Worm (Caenorhabditis elegans) whole organism, young adult: Measurements from ENCODE around the gene cblc-1.

Experiments used
- C06A6.2 ChIP-seq: fragments of 200-800 bp; sonication (Bioruptor generic); conservative IDR thresholded peaks from 2 replicates; pipeline ENCODE4 v1.3.6; 2022; ENCODE audit warnings: missing genetic modification characterization, missing compliant biosample characterization
- F37B4.10 ChIP-seq: fragments of 200-800 bp; sonication (Bioruptor generic); IDR thresholded peaks from 2 replicates; pipeline ENCODE4 v1.3.6; 2022; ENCODE audit warnings: missing genetic modification characterization, missing compliant biosample characterization
- F49E8.2 ChIP-seq: sonication (generic microtip); optimal IDR thresholded peaks from 3 replicates; lab custom pipeline; 2017; ENCODE audit warnings: missing genetic modification characterization, mild to moderate bottlenecking, missing compliant biosample characterization, antibody characterized with exemption, moderate library complexity; ENCODE audit not compliant: insufficient read depth
- F52B5.7 ChIP-seq: sonication (generic microtip); optimal IDR thresholded peaks from 2 replicates; lab custom pipeline; 2016; ENCODE audit warnings: mild to moderate bottlenecking, missing genetic modification characterization, missing compliant biosample characterization
- K11D2.4 ChIP-seq: fragments of 200-800 bp; sonication (Bioruptor generic); IDR thresholded peaks from 2 replicates; pipeline ENCODE4 v1.3.6; 2022; ENCODE audit warnings: missing genetic modification reagents, missing genetic modification characterization, missing compliant biosample characterization
- T26A5.8 ChIP-seq: sonication (generic microtip); optimal IDR thresholded peaks from 2 replicates; lab custom pipeline; 2016; ENCODE audit warnings: missing genetic modification characterization, missing compliant biosample characterization
- Y53F4B.3 ChIP-seq: fragments of 200-800 bp; sonication (Bioruptor generic); IDR thresholded peaks from 2 replicates; pipeline ENCODE4 v1.3.6; 2022; ENCODE audit warnings: missing genetic modification reagents, missing genetic modification characterization, missing compliant biosample characterization
- Y53G8AR.9 ChIP-seq: fragments of 200-800 bp; sonication (Bioruptor generic); conservative IDR thresholded peaks from 2 replicates; pipeline ENCODE4 v1.3.6; 2022; ENCODE audit warnings: missing genetic modification reagents, missing genetic modification characterization, missing compliant biosample characterization
- Y95B8A.8 ChIP-seq: fragments of 200-800 bp; sonication (Bioruptor generic); IDR thresholded peaks from 2 replicates; pipeline ENCODE4 v1.3.6; 2022; ENCODE audit warnings: missing genetic modification reagents, missing genetic modification characterization, missing compliant biosample characterization
- ama-1 ChIP-seq, 3 experiments: fragments of 150-350 bp in 1 of 3; sonication (generic microtip) in 2 of 3; optimal IDR thresholded peaks; 2 replicates each; lab custom pipeline; 2014 to 2018; ENCODE audit warnings: missing biosample characterization in 2 of 3, missing genetic modification characterization in 2 of 3, missing genetic modification reagents in 2 of 3
- aptf-3 ChIP-seq: fragments of 200-800 bp; sonication (Bioruptor generic); IDR thresholded peaks from 2 replicates; pipeline ENCODE4 v1.3.6; 2022; ENCODE audit warnings: missing genetic modification characterization, missing compliant biosample characterization
- atf-7 ChIP-seq: sonication (generic microtip); optimal IDR thresholded peaks from 2 replicates; lab custom pipeline; 2017; ENCODE audit warnings: mild to moderate bottlenecking, missing genetic modification characterization, missing compliant biosample characterization
- attf-3 ChIP-seq: fragments of 200-800 bp; sonication (Bioruptor generic); conservative IDR thresholded peaks from 2 replicates; pipeline ENCODE4 v1.3.6; 2022; ENCODE audit warnings: missing genetic modification reagents, missing genetic modification characterization, missing compliant biosample characterization
- attf-5 ChIP-seq: fragments of 200-800 bp; sonication (Bioruptor generic); optimal IDR thresholded peaks from 2 replicates; lab custom pipeline; 2018; ENCODE audit warnings: mild to moderate bottlenecking, missing genetic modification characterization, missing compliant biosample characterization
- bed-1 ChIP-seq: fragments of 200-800 bp; sonication (Bioruptor generic); IDR thresholded peaks from 2 replicates; pipeline ENCODE4 v1.3.6; 2022; ENCODE audit warnings: missing genetic modification reagents, missing genetic modification characterization, missing compliant biosample characterization
- bed-2 ChIP-seq: fragments of 200-800 bp; sonication (Bioruptor generic); IDR thresholded peaks from 2 replicates; pipeline ENCODE4 v1.3.6; 2022; ENCODE audit warnings: missing genetic modification reagents, missing genetic modification characterization, missing compliant biosample characterization
- cebp-2 ChIP-seq: fragments of 200-800 bp; sonication (Bioruptor generic); IDR thresholded peaks from 2 replicates; pipeline ENCODE4 v1.3.6; 2022; ENCODE audit warnings: missing genetic modification characterization, missing compliant biosample characterization
- ceh-100 ChIP-seq: fragments of 200-800 bp; sonication (Bioruptor generic); IDR thresholded peaks from 2 replicates; pipeline ENCODE4 v1.3.6; 2022; ENCODE audit warnings: missing genetic modification reagents, missing genetic modification characterization, missing compliant biosample characterization
- ceh-40 ChIP-seq: fragments of 200-800 bp; sonication (Bioruptor generic); IDR thresholded peaks from 2 replicates; pipeline ENCODE4 v1.3.6; 2022; ENCODE audit warnings: missing genetic modification characterization, missing compliant biosample characterization
- ceh-91 ChIP-seq: fragments of 200-800 bp; sonication (Bioruptor generic); IDR thresholded peaks from 2 replicates; pipeline ENCODE4 v1.3.6; 2022; ENCODE audit warnings: missing genetic modification reagents, missing genetic modification characterization, missing compliant biosample characterization
- chd-7 ChIP-seq: sonication (generic microtip); optimal IDR thresholded peaks from 2 replicates; lab custom pipeline; 2016; ENCODE audit warnings: mild to moderate bottlenecking, missing genetic modification characterization, moderate library complexity, missing compliant biosample characterization
- dpff-1 ChIP-seq: sonication (generic microtip); optimal IDR thresholded peaks from 2 replicates; lab custom pipeline; 2017; ENCODE audit warnings: mild to moderate bottlenecking, missing genetic modification characterization, missing compliant biosample characterization
- dpl-1 ChIP-seq: fragments of 150-350 bp; optimal IDR thresholded peaks from 2 replicates; lab custom pipeline; 2014; ENCODE audit warnings: missing biosample characterization, missing genetic modification reagents, missing genetic modification characterization
- egl-44 ChIP-seq: fragments of 200-800 bp; sonication (Bioruptor generic); IDR thresholded peaks from 2 replicates; pipeline ENCODE4 v1.3.6; 2022; ENCODE audit warnings: missing genetic modification reagents, missing genetic modification characterization, missing compliant biosample characterization
- egrh-3 ChIP-seq: fragments of 200-800 bp; sonication (Bioruptor generic); IDR thresholded peaks from 2 replicates; pipeline ENCODE4 v1.3.6; 2022; ENCODE audit warnings: missing genetic modification reagents, missing genetic modification characterization, missing compliant biosample characterization
- ekl-4 ChIP-seq: fragments of 200-800 bp; sonication (Bioruptor generic); IDR thresholded peaks from 2 replicates; pipeline ENCODE4 v1.3.6; 2022; ENCODE audit warnings: missing genetic modification reagents, missing genetic modification characterization, missing compliant biosample characterization
- fkh-3 ChIP-seq: sonication (generic microtip); optimal IDR thresholded peaks from 2 replicates; lab custom pipeline; 2016; ENCODE audit warnings: mild to moderate bottlenecking, missing genetic modification characterization, missing compliant biosample characterization
- him-1 ChIP-seq: sonication (generic microtip); optimal IDR thresholded peaks from 2 replicates; lab custom pipeline; 2016; ENCODE audit warnings: missing genotype, missing genetic modification reagents, missing genetic modification characterization, missing compliant biosample characterization
- hlh-12 ChIP-seq: sonication (generic microtip); optimal IDR thresholded peaks from 2 replicates; lab custom pipeline; 2016; ENCODE audit warnings: missing genetic modification characterization, missing compliant biosample characterization
- hsf-1 ChIP-seq: fragments of 200-800 bp; sonication (Bioruptor generic); IDR thresholded peaks from 2 replicates; pipeline ENCODE4 v1.3.6; 2022; ENCODE audit warnings: missing genetic modification reagents, missing genetic modification characterization, missing compliant biosample characterization
- let-526 ChIP-seq: fragments of 200-800 bp; sonication (Bioruptor generic); IDR thresholded peaks from 2 replicates; pipeline ENCODE4 v1.3.6; 2022; ENCODE audit warnings: missing genetic modification reagents, missing genetic modification characterization, missing compliant biosample characterization
- lsl-1 ChIP-seq: fragments of 200-800 bp; sonication (Bioruptor generic); optimal IDR thresholded peaks from 2 replicates; lab custom pipeline; 2018; ENCODE audit warnings: mild to moderate bottlenecking, missing genetic modification characterization, moderate library complexity, missing compliant biosample characterization
- madf-10 ChIP-seq: sonication (generic microtip); optimal IDR thresholded peaks from 2 replicates; lab custom pipeline; 2016; ENCODE audit warnings: mild to moderate bottlenecking, missing genetic modification characterization, missing compliant biosample characterization
- madf-3 ChIP-seq: fragments of 200-800 bp; sonication (Bioruptor generic); IDR thresholded peaks from 2 replicates; pipeline ENCODE4 v1.3.6; 2022; ENCODE audit warnings: missing genetic modification reagents, missing genetic modification characterization, missing compliant biosample characterization
- mxl-1 ChIP-seq: sonication (generic microtip); optimal IDR thresholded peaks from 2 replicates; lab custom pipeline; 2016; ENCODE audit warnings: missing genetic modification characterization, missing compliant biosample characterization
- nfya-2 ChIP-seq: fragments of 200-800 bp; sonication (Bioruptor generic); IDR thresholded peaks from 2 replicates; pipeline ENCODE4 v1.3.6; 2022; ENCODE audit warnings: missing genetic modification reagents, missing genetic modification characterization, missing compliant biosample characterization
- nhr-179 ChIP-seq: sonication (generic microtip); optimal IDR thresholded peaks from 2 replicates; lab custom pipeline; 2016; ENCODE audit warnings: mild to moderate bottlenecking, missing genetic modification characterization, missing compliant biosample characterization
- nhr-80 ChIP-seq: sonication (generic microtip); optimal IDR thresholded peaks from 2 replicates; lab custom pipeline; 2016; ENCODE audit warnings: missing genetic modification characterization, missing compliant biosample characterization
- rcor-1 ChIP-seq: fragments of 200-800 bp; sonication (Bioruptor generic); IDR thresholded peaks from 2 replicates; pipeline ENCODE4 v1.3.6; 2022; ENCODE audit warnings: missing genetic modification reagents, missing genetic modification characterization, missing compliant biosample characterization
- repo-1 ChIP-seq: sonication (generic microtip); optimal IDR thresholded peaks from 2 replicates; lab custom pipeline; 2017; ENCODE audit warnings: mild to moderate bottlenecking, missing genetic modification characterization, missing compliant biosample characterization
- rpc-1 ChIP-seq, 2 experiments: fragments of 150-350 bp in 1 of 2; sonication (generic microtip) in 1 of 2; optimal IDR thresholded peaks; 2 replicates each; lab custom pipeline; 2014 to 2018; ENCODE audit warnings: missing biosample characterization in 1 of 2, missing genetic modification characterization in 1 of 2, missing genetic modification reagents in 1 of 2, missing genotype in 1 of 2
- tbp1 ChIP-seq: fragments of 200-800 bp; sonication (Bioruptor generic); optimal IDR thresholded peaks from 2 replicates; lab custom pipeline; 2018; ENCODE audit warnings: mild to moderate bottlenecking, missing genetic modification characterization, missing compliant biosample characterization
- tbx-9 ChIP-seq: sonication (generic microtip); optimal IDR thresholded peaks from 2 replicates; lab custom pipeline; 2016; ENCODE audit warnings: borderline replicate concordance, missing genetic modification characterization, inconsistent platforms, missing compliant biosample characterization
- xnd-1 ChIP-seq: sonication (generic microtip); optimal IDR thresholded peaks from 2 replicates; lab custom pipeline; 2016; ENCODE audit warnings: missing genotype, missing genetic modification reagents, missing genetic modification characterization, missing compliant biosample characterization
- zfh-2 ChIP-seq: fragments of 200-800 bp; sonication (Bioruptor generic); conservative IDR thresholded peaks from 2 replicates; pipeline ENCODE4 v1.3.6; 2022; ENCODE audit warnings: missing genetic modification reagents, missing genetic modification characterization, missing compliant biosample characterization
- zim-3 ChIP-seq: sonication (generic microtip); optimal IDR thresholded peaks from 2 replicates; lab custom pipeline; 2017; ENCODE audit warnings: mild to moderate bottlenecking, missing genetic modification characterization, moderate library complexity, missing compliant biosample characterization
- ztf-18 ChIP-seq: sonication (generic microtip); optimal IDR thresholded peaks from 2 replicates; lab custom pipeline; 2016; ENCODE audit warnings: missing genotype, mild to moderate bottlenecking, missing genetic modification characterization, missing compliant biosample characterization
- ztf-22 ChIP-seq: fragments of 200-800 bp; sonication (Bioruptor generic); optimal IDR thresholded peaks from 2 replicates; lab custom pipeline; 2018; ENCODE audit warnings: mild to moderate bottlenecking, missing genetic modification characterization, moderate library complexity, missing compliant biosample characterization
- ztf-3 ChIP-seq: fragments of 200-800 bp; sonication (Bioruptor generic); optimal IDR thresholded peaks from 2 replicates; lab custom pipeline; 2018; ENCODE audit warnings: mild to moderate bottlenecking, missing genetic modification characterization, missing compliant biosample characterization
- ztf-6 ChIP-seq: fragments of 200-800 bp; sonication (Bioruptor generic); IDR thresholded peaks from 2 replicates; pipeline ENCODE4 v1.3.6; 2022; ENCODE audit warnings: missing genetic modification reagents, missing genetic modification characterization, missing compliant biosample characterization

The cblc-1 gene

DNA sequence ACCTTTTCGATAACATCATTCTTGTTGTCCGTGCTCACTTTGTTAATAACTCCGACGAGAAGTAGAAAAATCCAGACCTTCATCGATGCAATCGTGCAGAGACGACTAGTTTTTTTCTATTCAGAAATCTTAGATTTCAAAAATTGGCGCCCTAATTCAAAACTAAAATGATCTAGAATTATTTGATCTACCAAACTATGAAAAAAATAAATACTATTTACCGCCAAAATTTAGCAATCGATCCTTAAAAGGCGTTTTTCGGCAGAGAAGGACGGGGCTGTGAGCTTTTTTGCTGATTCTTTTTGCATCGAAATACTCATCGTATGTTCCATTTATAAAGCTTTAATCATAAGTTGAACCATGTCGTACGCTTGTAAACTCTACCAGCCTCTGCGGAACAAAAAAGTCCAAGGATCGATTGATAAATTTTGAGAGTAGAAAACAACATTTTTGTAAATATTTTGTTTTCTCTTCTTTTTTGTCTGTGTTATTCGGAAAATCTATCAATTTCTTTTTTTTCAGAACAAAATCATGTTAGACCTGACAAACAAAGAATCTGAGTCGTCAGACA is 8.5 kb upstream of the cblc-1 start, which contains the start of the genes try-1 and zyg-12 (continued):
- TF ChIP-seq ceh-40 (GFP tag; lab: Robert Waterston, UW), result no peak
- TF ChIP-seq ceh-91 (GFP tag; lab: Robert Waterston, UW), result peak; percentile 17; the same call in 1 of the 2 replicates
- TF ChIP-seq xnd-1 (tag; lab: Kevin White, UChicago), result peak; percentile 47
- TF ChIP-seq ekl-4, result no peak
- TF ChIP-seq bed-1 (GFP tag; lab: Robert Waterston, UW), result no peak
- TF ChIP-seq zim-3 (tag; lab: Kevin White, UChicago), result no peak
- TF ChIP-seq atf-7 (tag; lab: Kevin White, UChicago), result no peak
- no peak for TF ChIP-seq egrh-3 (GFP tag; lab: Robert Waterston, UW)
- TF ChIP-seq ztf-18, result no peak
- no peak for TF ChIP-seq Y53G8AR.9 (GFP tag; lab: Robert Waterston, UW)
- TF ChIP-seq aptf-3 (GFP tag; lab: Robert Waterston, UW), result no peak
- no peak for TF ChIP-seq cebp-2 (GFP tag; lab: Robert Waterston, UW)
- TF ChIP-seq egl-44, result no peak
- no peak for TF ChIP-seq ztf-3 (GFP tag; lab: Kevin White, UChicago)
- no peak for TF ChIP-seq nhr-80
- no peak for TF ChIP-seq rcor-1
- no peak for TF ChIP-seq fkh-3 (tag; lab: Kevin White, UChicago)
- TF ChIP-seq dpff-1 (tag; lab: Kevin White, UChicago), result no peak
- TF ChIP-seq let-526 (GFP tag; lab: Robert Waterston, UW), result no peak
- no peak for TF ChIP-seq madf-10 (tag; lab: Kevin White, UChicago)
- no peak for TF ChIP-seq K11D2.4 (GFP tag; lab: Robert Waterston, UW)
- TF ChIP-seq Y53F4B.3 (GFP tag; lab: Robert Waterston, UW), result no peak
- TF ChIP-seq tbx-9, result no peak
- no peak for TF ChIP-seq C06A6.2 (GFP tag; lab: Robert Waterston, UW)
- no peak for TF ChIP-seq mxl-1 (tag; lab: Kevin White, UChicago)
- TF ChIP-seq F37B4.10 (GFP tag; lab: Robert Waterston, UW), result no peak
- no peak for TF ChIP-seq attf-3 (GFP tag; lab: Robert Waterston, UW)
- no peak for TF ChIP-seq zfh-2 (GFP tag; lab: Robert Waterston, UW)
- no peak for TF ChIP-seq ztf-6 (GFP tag; lab: Robert Waterston, UW)
- no peak for TF ChIP-seq ceh-100 (GFP tag; lab: Robert Waterston, UW)
- no peak for TF ChIP-seq nfya-2 (GFP tag; lab: Robert Waterston, UW)
- no peak for TF ChIP-seq hlh-12 (tag; lab: Kevin White, UChicago)
- no peak for TF ChIP-seq him-1 (tag; lab: Kevin White, UChicago)
- no peak for TF ChIP-seq ztf-22 (GFP tag; lab: Kevin White, UChicago)
- peak; percentile 16 for TF ChIP-seq dpl-1 (GFP tag; lab: Kevin White, UChicago)
- TF ChIP-seq Y95B8A.8 (GFP tag; lab: Robert Waterston, UW), result no peak
- TF ChIP-seq chd-7 (tag; lab: Kevin White, UChicago), result no peak
- no peak for TF ChIP-seq nhr-179 (tag; lab: Kevin White, UChicago)
- no peak for TF ChIP-seq F52B5.7 (tag; lab: Kevin White, UChicago)
- TF ChIP-seq attf-5 (GFP tag; lab: Kevin White, UChicago), result no peak
- TF ChIP-seq tbp1 (GFP tag; lab: Kevin White, UChicago), result no peak
- no peak for TF ChIP-seq F49E8.2
- TF ChIP-seq repo-1, result no peak
- peak; percentile 35 for TF ChIP-seq lsl-1 (GFP tag; lab: Kevin White, UChicago)
- no peak for TF ChIP-seq rpc-1 (optimal IDR thresholded peaks at IDR 0.05; lab: Kevin White, UChicago)
- TF ChIP-seq rpc-1 (tag; optimal IDR thresholded peaks at IDR 0.05; lab: Kevin White, UChicago), result no peak
- TF ChIP-seq ama-1 (optimal IDR thresholded peaks at IDR 0.05; lab: Kevin White, UChicago), result no peak
- no peak for TF ChIP-seq ama-1 (GFP tag; optimal IDR thresholded peaks at IDR 0.05; lab: Kevin White, UChicago)
- TF ChIP-seq madf-3 (GFP tag; lab: Robert Waterston, UW), result 0 out of 2 replicates have a peak, but pooled peaks have one; percentile 42
- TF ChIP-seq hsf-1 (GFP tag; lab: Robert Waterston, UW), result no peak
- TF ChIP-seq T26A5.8 (tag; lab: Kevin White, UChicago), result no peak
- TF ChIP-seq bed-2 (GFP tag; lab: Robert Waterston, UW), result no peak
